Worm (Caenorhabditis elegans) whole organism, L3 larva: ENCODE data around the gene T05A8.11.

Experiments
- ZK546.5 ChIP-seq: sonication (generic microtip); optimal IDR thresholded peaks from 2 replicates; lab custom pipeline; 2017; ENCODE audit warnings: missing biosample characterization, missing genetic modification characterization
- aly-2 ChIP-seq: fragments of 150-350 bp; optimal IDR thresholded peaks from 2 replicates; lab custom pipeline; 2014; ENCODE audit warnings: missing biosample characterization, missing genetic modification characterization
- ceh-28 ChIP-seq: fragments of 150-350 bp; optimal IDR thresholded peaks from 2 replicates; lab custom pipeline; 2014; ENCODE audit warnings: missing biosample characterization, missing genetic modification reagents, missing genetic modification characterization
- ceh-82 ChIP-seq: fragments of 150-350 bp; optimal IDR thresholded peaks from 2 replicates; lab custom pipeline; 2014; ENCODE audit warnings: missing biosample characterization, missing genetic modification characterization
- ceh-9 ChIP-seq: sonication (generic microtip); optimal IDR thresholded peaks from 2 replicates; lab custom pipeline; 2018; ENCODE audit warnings: missing biosample characterization, missing genetic modification characterization
- egl-27 ChIP-seq: sonication (generic microtip); optimal IDR thresholded peaks from 4 replicates; lab custom pipeline; 2017; ENCODE audit warnings: missing biosample characterization, missing genetic modification reagents, missing genetic modification characterization
- elt-1 ChIP-seq: fragments of 150-350 bp; optimal IDR thresholded peaks from 2 replicates; lab custom pipeline; 2014; ENCODE audit warnings: missing biosample characterization, missing genetic modification characterization
- elt-3 ChIP-seq, 3 experiments: fragments of 150-350 bp in 1 of 3; sonication (generic microtip) in 2 of 3; optimal IDR thresholded peaks; 2 replicates in 2 of 3; 4 replicates in 1 of 3; lab custom pipeline; 2014 to 2017; ENCODE audit warnings: missing biosample characterization in 3 of 3, missing genetic modification characterization in 3 of 3
- eor-1 ChIP-seq, 2 experiments: fragments of 150-350 bp; optimal IDR thresholded peaks; 2 replicates each; lab custom pipeline; 2014 to 2018; ENCODE audit warnings: missing biosample characterization in 2 of 2, missing genetic modification characterization in 2 of 2
- fkh-10 ChIP-seq: sonication (generic microtip); optimal IDR thresholded peaks from 2 replicates; lab custom pipeline; 2017; ENCODE audit warnings: missing biosample characterization, missing genetic modification reagents, missing genetic modification characterization
- fkh-2 ChIP-seq: fragments of 150-350 bp; optimal IDR thresholded peaks from 2 replicates; lab custom pipeline; 2014; ENCODE audit warnings: missing biosample characterization, missing genetic modification reagents, missing genetic modification characterization
- fos-1 ChIP-seq: fragments of 150-350 bp; optimal IDR thresholded peaks from 2 replicates; lab custom pipeline; 2014; ENCODE audit warnings: missing biosample characterization, missing genetic modification characterization
- lin-15B ChIP-seq: fragments of 150-350 bp; optimal IDR thresholded peaks from 2 replicates; lab custom pipeline; 2014; ENCODE audit warnings: missing biosample characterization, missing genetic modification characterization
- lin-39 ChIP-seq: fragments of 150-350 bp; optimal IDR thresholded peaks from 2 replicates; lab custom pipeline; 2018; ENCODE audit warnings: missing biosample characterization, missing genetic modification reagents, missing genetic modification characterization
- lsy-12 ChIP-seq: sonication (generic microtip); optimal IDR thresholded peaks from 2 replicates; lab custom pipeline; 2016; ENCODE audit warnings: mild to moderate bottlenecking, missing genetic modification characterization, missing compliant biosample characterization
- mdl-1 ChIP-seq: fragments of 150-350 bp; optimal IDR thresholded peaks from 2 replicates; lab custom pipeline; 2014; ENCODE audit warnings: missing biosample characterization, missing genetic modification characterization
- mml-1 ChIP-seq: fragments of 150-350 bp; sonication (generic microtip); optimal IDR thresholded peaks from 3 replicates; lab custom pipeline; 2014; ENCODE audit warnings: missing biosample characterization, missing genetic modification characterization
- nfya-1 ChIP-seq: sonication (generic microtip); optimal IDR thresholded peaks from 2 replicates; lab custom pipeline; 2017; ENCODE audit warnings: missing genetic modification characterization, mild to moderate bottlenecking, missing compliant biosample characterization, antibody characterized with exemption, moderate library complexity; ENCODE audit not compliant: insufficient read depth
- nhr-11 ChIP-seq: fragments of 150-350 bp; optimal IDR thresholded peaks from 2 replicates; lab custom pipeline; 2014; ENCODE audit warnings: missing biosample characterization, missing genetic modification characterization
- nhr-12 ChIP-seq: fragments of 150-350 bp; optimal IDR thresholded peaks from 2 replicates; lab custom pipeline; 2014; ENCODE audit warnings: missing biosample characterization, missing genetic modification characterization
- nhr-23 ChIP-seq: fragments of 150-350 bp; optimal IDR thresholded peaks from 2 replicates; lab custom pipeline; 2014; ENCODE audit warnings: missing biosample characterization, missing genetic modification reagents, missing genetic modification characterization
- nhr-237 ChIP-seq: fragments of 150-350 bp; optimal IDR thresholded peaks from 2 replicates; lab custom pipeline; 2014; ENCODE audit warnings: missing biosample characterization, missing genetic modification characterization
- nhr-25 ChIP-seq: sonication (generic microtip); optimal IDR thresholded peaks from 2 replicates; lab custom pipeline; 2017; ENCODE audit warnings: missing biosample characterization, missing genetic modification characterization
- nhr-67 ChIP-seq: fragments of 150-350 bp; optimal IDR thresholded peaks from 2 replicates; lab custom pipeline; 2014; ENCODE audit warnings: missing biosample characterization, missing genetic modification characterization
- nhr-77 ChIP-seq: fragments of 150-350 bp; optimal IDR thresholded peaks from 2 replicates; lab custom pipeline; 2014; ENCODE audit warnings: missing biosample characterization, missing genetic modification characterization
- pha-4 ChIP-seq: fragments of 150-350 bp; optimal IDR thresholded peaks from 2 replicates; lab custom pipeline; 2014; ENCODE audit warnings: missing biosample characterization, missing genetic modification reagents, missing genetic modification characterization
- pqm-1 ChIP-seq: fragments of 150-350 bp; optimal IDR thresholded peaks from 2 replicates; lab custom pipeline; 2017; ENCODE audit warnings: missing biosample characterization, missing genetic modification characterization, inconsistent platforms
- snpc-4 ChIP-seq: fragments of 150-350 bp; optimal IDR thresholded peaks from 2 replicates; lab custom pipeline; 2014; ENCODE audit warnings: missing biosample characterization, missing genetic modification characterization
- tbx-2 ChIP-seq: sonication (generic microtip); optimal IDR thresholded peaks from 2 replicates; lab custom pipeline; 2016; ENCODE audit warnings: mild to moderate bottlenecking, missing genetic modification characterization, missing compliant biosample characterization
- unc-62 ChIP-seq: fragments of 150-350 bp; sonication (generic microtip); optimal IDR thresholded peaks from 4 replicates; lab custom pipeline; 2014; ENCODE audit warnings: missing biosample characterization, missing genetic modification reagents, missing genetic modification characterization
- zag-1 ChIP-seq: fragments of 150-350 bp; optimal IDR thresholded peaks from 2 replicates; lab custom pipeline; 2014; ENCODE audit warnings: missing biosample characterization, missing genetic modification characterization
- ztf-11 ChIP-seq: fragments of 150-350 bp; optimal IDR thresholded peaks from 2 replicates; lab custom pipeline; 2014; ENCODE audit warnings: missing biosample characterization, missing genetic modification characterization
- ztf-4 ChIP-seq: fragments of 150-350 bp; optimal IDR thresholded peaks from 2 replicates; lab custom pipeline; 2014; ENCODE audit warnings: missing biosample characterization, missing genetic modification characterization

T05A8.11 gene

ce11 chrII:2734266-2734665 lies 8.8 kb upstream of the T05A8.11 start:
- TF ChIP-seq eor-1 (tag; optimal IDR thresholded peaks at IDR 0.05; lab: Kevin White, UChicago): no peak
- no peak for TF ChIP-seq nhr-11
- no peak for TF ChIP-seq mdl-1 (tag; lab: Kevin White, UChicago)
- TF ChIP-seq nhr-67 (tag; lab: Kevin White, UChicago): no peak
- no peak for TF ChIP-seq ceh-9 (tag; lab: Kevin White, UChicago)
- no peak for TF ChIP-seq ceh-82 (tag; lab: Kevin White, UChicago)
- no peak for TF ChIP-seq pqm-1 (tag; lab: Kevin White, UChicago)
- TF ChIP-seq tbx-2 (tag; lab: Kevin White, UChicago): no peak
- TF ChIP-seq mml-1 (tag; lab: Kevin White, UChicago): no peak
- no peak for TF ChIP-seq fkh-2 (tag; lab: Kevin White, UChicago)
- TF ChIP-seq egl-27: no peak
- TF ChIP-seq lin-15B (tag; lab: Kevin White, UChicago): no peak
- TF ChIP-seq snpc-4 (tag; lab: Kevin White, UChicago): no peak
- no peak for TF ChIP-seq ZK546.5 (tag; lab: Kevin White, UChicago)
- no peak for TF ChIP-seq nhr-25 (tag; lab: Kevin White, UChicago)

DNA sequence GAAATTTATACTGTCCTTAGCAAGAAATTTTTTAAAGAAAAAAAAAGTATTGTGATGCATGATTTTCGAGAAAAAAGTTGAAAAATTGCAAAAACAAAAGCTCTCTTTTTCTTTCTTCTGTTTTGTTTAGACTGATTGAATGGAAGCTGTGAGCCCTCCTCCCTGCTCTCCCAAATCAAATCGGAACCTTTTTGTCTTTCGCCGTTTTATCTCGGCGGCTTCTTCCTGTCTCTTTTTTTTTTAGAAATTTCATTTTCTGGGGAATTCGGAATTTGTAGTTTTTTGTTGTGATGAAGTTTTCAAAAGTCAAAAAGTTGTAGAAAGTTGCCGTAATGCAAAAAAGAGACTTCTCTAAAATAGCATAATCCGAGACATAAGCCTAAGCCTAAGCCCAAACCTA lies 5.2 kb upstream of the T05A8.11 start:
- TF ChIP-seq lin-39 (tag; lab: Kevin White, UChicago): no peak
- peak; percentile 61 for TF ChIP-seq fkh-10

ce11 chrII:2726774-2727173 lies 1.3 kb upstream of the T05A8.11 start:
- TF ChIP-seq pha-4 (no peak), nhr-237 (tag; lab: Kevin White, UChicago) (no peak), elt-3 (tag; optimal IDR thresholded peaks at IDR 0.05; lab: Kevin White, UChicago) (no peak), ceh-28 (tag; lab: Kevin White, UChicago) (no peak)

DNA sequence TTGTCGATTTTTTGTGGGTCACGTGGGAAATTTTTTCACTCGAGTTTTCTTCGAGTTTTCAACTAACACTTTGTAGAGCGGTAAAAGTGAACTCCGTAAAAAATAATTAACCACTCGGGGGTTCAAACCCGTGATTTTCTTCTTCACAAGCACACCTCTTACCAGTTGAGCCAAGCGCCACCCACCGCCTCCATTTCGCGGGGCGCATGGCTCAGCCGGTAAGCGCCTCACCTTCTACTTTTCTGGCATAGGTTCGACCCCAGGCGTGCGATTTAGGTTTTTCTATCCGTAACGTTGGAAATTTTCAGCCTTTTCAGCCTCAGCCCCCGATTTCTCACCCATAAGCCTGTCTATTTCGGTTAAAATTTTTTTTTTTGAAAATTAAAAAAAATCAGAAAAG lies 3.5 kb downstream of the T05A8.11 start:
- TF ChIP-seq ceh-28 (tag; lab: Kevin White, UChicago) (no peak), lin-15B (tag; lab: Kevin White, UChicago) (no peak), pha-4 (no peak), mdl-1 (tag; lab: Kevin White, UChicago) (no peak), nhr-12 (tag; lab: Kevin White, UChicago) (no peak), fos-1 (tag; lab: Kevin White, UChicago) (no peak), ceh-9 (tag; lab: Kevin White, UChicago) (no peak), elt-3 (tag; optimal IDR thresholded peaks at IDR 0.05; lab: Kevin White, UChicago) (no peak), fkh-2 (tag; lab: Kevin White, UChicago) (no peak), nhr-77 (tag; lab: Kevin White, UChicago) (no peak), mml-1 (tag; lab: Kevin White, UChicago) (no peak), nhr-25 (tag; lab: Kevin White, UChicago) (no peak), snpc-4 (tag; lab: Kevin White, UChicago) (no peak), nhr-23 (no peak), nhr-11 (no peak), ZK546.5 (tag; lab: Kevin White, UChicago) (no peak), egl-27 (no peak), tbx-2 (tag; lab: Kevin White, UChicago) (no peak)

- TF ChIP-seq nhr-11: no peak
- no peak for TF ChIP-seq aly-2 (tag; lab: Kevin White, UChicago)
- TF ChIP-seq nfya-1 (tag; lab: Kevin White, UChicago): no peak
- no peak for TF ChIP-seq fkh-2 (tag; lab: Kevin White, UChicago)
- TF ChIP-seq lsy-12 (tag; lab: Kevin White, UChicago): no peak
- no peak for TF ChIP-seq ztf-11 (tag; lab: Kevin White, UChicago)
- no peak for TF ChIP-seq unc-62 (GFP tag; lab: Kevin White, UChicago)
Measured at ce11 chrII:2719212-2719611, 6.2 kb downstream of the T05A8.11 start.

- TF ChIP-seq ceh-82 (tag; lab: Kevin White, UChicago): no peak
- TF ChIP-seq ztf-4: no peak
- TF ChIP-seq mdl-1 (tag; lab: Kevin White, UChicago): no peak
- TF ChIP-seq egl-27: no peak
- TF ChIP-seq nhr-67 (tag; lab: Kevin White, UChicago): no peak
- no peak for TF ChIP-seq ztf-11 (tag; lab: Kevin White, UChicago)
- no peak for TF ChIP-seq elt-1 (tag; lab: Kevin White, UChicago)
- TF ChIP-seq zag-1 (tag; lab: Kevin White, UChicago): no peak
Measured at ce11 chrII:2717335-2717734, 8.1 kb downstream of the T05A8.11 start, which contains the start of gene T05A8.3. T05A8.3 (minus strand) TSS chrII:2717435.
